Fruit fly (Drosophila melanogaster) whole organism, embryonic: Measurements from ENCODE around the gene Lcp65Ag3.
A peak's percentile ranks its signal among the peaks of the same experiment; 100 is the strongest.

Source experiments
- Aef1 ChIP-seq: fragments of 200-800 bp; sonication (Bioruptor generic); IDR thresholded peaks from 3 replicates; pipeline ENCODE4 v1.3.6; 2022; ENCODE audit warnings: missing biosample characterization, missing genetic modification characterization
- BEAF-32 ChIP-seq: fragments of 200-800 bp; sonication (Bioruptor generic); optimal IDR thresholded peaks from 3 replicates; lab custom pipeline; 2017; ENCODE audit warnings: missing biosample characterization, missing genetic modification characterization, mild to moderate bottlenecking, moderate library complexity, missing genetic modification reagents
- Blimp-1 ChIP-seq: fragments of 200-800 bp; sonication (Bioruptor generic); optimal IDR thresholded peaks from 3 replicates; lab custom pipeline; 2018; ENCODE audit warnings: missing biosample characterization, missing genetic modification characterization, mild to moderate bottlenecking, moderate library complexity, missing genetic modification reagents
- CG10431 ChIP-seq: fragments of 200-800 bp; sonication (Bioruptor generic); optimal IDR thresholded peaks from 3 replicates; lab custom pipeline; 2018; ENCODE audit warnings: missing biosample characterization, mild to moderate bottlenecking, missing genetic modification characterization
- CG10543 ChIP-seq: fragments of 200-800 bp; sonication (Bioruptor generic); optimal IDR thresholded peaks from 3 replicates; lab custom pipeline; 2017; ENCODE audit warnings: missing biosample characterization, mild to moderate bottlenecking, missing genetic modification characterization, moderate library complexity
- CG11247 ChIP-seq: fragments of 200-800 bp; sonication (Bioruptor generic); IDR thresholded peaks from 2 replicates; pipeline ENCODE4 v1.3.6; 2022; ENCODE audit warnings: missing biosample characterization, missing genetic modification characterization
- CG11504 ChIP-seq: fragments of 200-800 bp; sonication (Bioruptor generic); optimal IDR thresholded peaks from 3 replicates; lab custom pipeline; 2019; ENCODE audit warnings: missing biosample characterization, mild to moderate bottlenecking, missing genetic modification characterization, moderate library complexity
- CG11560 ChIP-seq: fragments of 200-800 bp; sonication (Bioruptor generic); IDR thresholded peaks from 3 replicates; pipeline ENCODE4 v1.3.6; 2022; ENCODE audit warnings: missing biosample characterization, missing genetic modification characterization
- CG12769 ChIP-seq: fragments of 200-800 bp; sonication (Bioruptor generic); optimal IDR thresholded peaks from 2 replicates; lab custom pipeline; 2019; ENCODE audit warnings: missing biosample characterization, mild to moderate bottlenecking, missing genetic modification characterization, moderate library complexity
- CG13894 ChIP-seq: fragments of 200-800 bp; sonication (Bioruptor generic); optimal IDR thresholded peaks from 3 replicates; lab custom pipeline; 2018; ENCODE audit warnings: missing biosample characterization, mild to moderate bottlenecking, missing genetic modification characterization, moderate library complexity
- CG16863 ChIP-seq: fragments of 200-800 bp; sonication (Bioruptor generic); optimal IDR thresholded peaks from 3 replicates; lab custom pipeline; 2016; ENCODE audit warnings: missing biosample characterization, missing genetic modification characterization
- CG17328 ChIP-seq: fragments of 200-800 bp; sonication (Bioruptor generic); IDR thresholded peaks from 2 replicates; pipeline ENCODE4 v1.3.6; 2022; ENCODE audit warnings: missing biosample characterization, missing genetic modification characterization
- CG17829 ChIP-seq: fragments of 200-800 bp; optimal IDR thresholded peaks from 2 replicates; lab custom pipeline; 2019; ENCODE audit warnings: missing biosample characterization, mild to moderate bottlenecking, missing genetic modification characterization, moderate library complexity
- CG2116 ChIP-seq: fragments of 200-800 bp; sonication (Bioruptor generic); optimal IDR thresholded peaks from 3 replicates; lab custom pipeline; 2018; ENCODE audit warnings: missing biosample characterization, mild to moderate bottlenecking, missing genetic modification characterization
- CG2678 ChIP-seq: fragments of 200-800 bp; sonication (Bioruptor generic); optimal IDR thresholded peaks from 3 replicates; lab custom pipeline; 2019; ENCODE audit warnings: missing biosample characterization, mild to moderate bottlenecking, missing genetic modification characterization, moderate library complexity
- CG33213 ChIP-seq: fragments of 200-800 bp; sonication (Bioruptor generic); optimal IDR thresholded peaks from 3 replicates; lab custom pipeline; 2016; ENCODE audit warnings: missing biosample characterization, missing genetic modification characterization
- Camta ChIP-seq: fragments of 200-800 bp; sonication (Bioruptor generic); optimal IDR thresholded peaks from 2 replicates; lab custom pipeline; 2016; ENCODE audit warnings: missing biosample characterization, missing genetic modification characterization
- CkIIα-i1 ChIP-seq: fragments of 200-800 bp; sonication (Bioruptor generic); IDR thresholded peaks from 2 replicates; pipeline ENCODE4 v1.3.6; 2022; ENCODE audit warnings: missing biosample characterization, missing genetic modification characterization
- Dip3 ChIP-seq: fragments of 200-800 bp; sonication (Bioruptor generic); optimal IDR thresholded peaks from 3 replicates; lab custom pipeline; 2016; ENCODE audit warnings: missing biosample characterization, missing genetic modification characterization
- Dp ChIP-seq: fragments of 200-800 bp; sonication (Bioruptor generic); optimal IDR thresholded peaks from 2 replicates; lab custom pipeline; 2018; ENCODE audit warnings: missing biosample characterization, mild to moderate bottlenecking, missing genetic modification characterization, moderate library complexity
- Drgx ChIP-seq: fragments of 200-800 bp; sonication (Bioruptor generic); IDR thresholded peaks from 2 replicates; pipeline ENCODE4 v1.3.6; 2022; ENCODE audit warnings: missing biosample characterization, missing genetic modification characterization
- HLH3B ChIP-seq: fragments of 200-800 bp; sonication (Bioruptor generic); IDR thresholded peaks from 2 replicates; pipeline ENCODE4 v1.3.6; 2022; ENCODE audit warnings: missing biosample characterization, missing genetic modification characterization
- HLHmδ ChIP-seq: fragments of 200-800 bp; sonication (Bioruptor generic); optimal IDR thresholded peaks from 2 replicates; lab custom pipeline; 2018; ENCODE audit warnings: missing biosample characterization, mild to moderate bottlenecking, missing genetic modification characterization, moderate library complexity
- Hey ChIP-seq: fragments of 200-800 bp; sonication (Bioruptor generic); optimal IDR thresholded peaks from 3 replicates; lab custom pipeline; 2018; ENCODE audit warnings: missing biosample characterization, mild to moderate bottlenecking, missing genetic modification characterization
- Mrtf ChIP-seq: fragments of 200-800 bp; sonication (Bioruptor generic); IDR thresholded peaks from 3 replicates; pipeline ENCODE4 v1.3.6; 2022; ENCODE audit warnings: missing biosample characterization, missing genetic modification characterization
- Neu2 ChIP-seq: fragments of 200-800 bp; sonication (Bioruptor generic); optimal IDR thresholded peaks from 3 replicates; lab custom pipeline; 2016; ENCODE audit warnings: missing biosample characterization, missing genetic modification characterization, borderline replicate concordance
- Poxn ChIP-seq: fragments of 200-800 bp; sonication (Bioruptor generic); IDR thresholded peaks from 2 replicates; pipeline ENCODE4 v1.3.6; 2022; ENCODE audit warnings: missing biosample characterization, missing genetic modification characterization
- Sox102F ChIP-seq: fragments of 200-800 bp; sonication (Bioruptor generic); optimal IDR thresholded peaks from 2 replicates; lab custom pipeline; 2018; ENCODE audit warnings: missing biosample characterization, mild to moderate bottlenecking, missing genetic modification characterization, moderate library complexity
- ara ChIP-seq: fragments of 200-800 bp; sonication (Bioruptor generic); IDR thresholded peaks from 2 replicates; pipeline ENCODE4 v1.3.6; 2022; ENCODE audit warnings: missing biosample characterization, missing genetic modification characterization
- cg ChIP-seq: fragments of 200-800 bp; sonication (Bioruptor generic); optimal IDR thresholded peaks from 3 replicates; lab custom pipeline; 2019; ENCODE audit warnings: missing biosample characterization, mild to moderate bottlenecking, missing genetic modification characterization, moderate library complexity
- chinmo ChIP-seq: fragments of 200-800 bp; sonication (Bioruptor generic); IDR thresholded peaks from 4 replicates; pipeline ENCODE4 v1.3.6; 2022; ENCODE audit warnings: missing biosample characterization, missing genetic modification characterization; ENCODE audit not compliant: partially characterized antibody
- eyg ChIP-seq: fragments of 200-800 bp; sonication (Bioruptor generic); optimal IDR thresholded peaks from 3 replicates; lab custom pipeline; 2016; ENCODE audit warnings: missing biosample characterization, missing genetic modification characterization
- fd96Cb ChIP-seq: fragments of 200-800 bp; sonication (Bioruptor generic); optimal IDR thresholded peaks from 2 replicates; lab custom pipeline; 2018; ENCODE audit warnings: missing biosample characterization, mild to moderate bottlenecking, missing genetic modification characterization, moderate library complexity
- ftz-f1 ChIP-seq: fragments of 200-800 bp; sonication (Bioruptor generic); optimal IDR thresholded peaks from 2 replicates; lab custom pipeline; 2016; ENCODE audit warnings: missing biosample characterization, missing genetic modification characterization
- her ChIP-seq: fragments of 200-800 bp; sonication (Bioruptor generic); optimal IDR thresholded peaks from 2 replicates; lab custom pipeline; 2016; ENCODE audit warnings: missing biosample characterization, missing genetic modification characterization
- ind ChIP-seq: fragments of 200-800 bp; sonication (Bioruptor generic); optimal IDR thresholded peaks from 3 replicates; lab custom pipeline; 2016; ENCODE audit warnings: missing biosample characterization, missing genetic modification characterization
- jing ChIP-seq: fragments of 200-800 bp; sonication (Bioruptor generic); optimal IDR thresholded peaks from 2 replicates; lab custom pipeline; 2018; ENCODE audit warnings: missing biosample characterization, mild to moderate bottlenecking, missing genetic modification characterization
- mam ChIP-seq: fragments of 200-800 bp; sonication (Bioruptor generic); optimal IDR thresholded peaks from 3 replicates; lab custom pipeline; 2016; ENCODE audit warnings: missing biosample characterization, missing genetic modification characterization
- mirr ChIP-seq: fragments of 200-800 bp; sonication (Bioruptor generic); optimal IDR thresholded peaks from 3 replicates; lab custom pipeline; 2018; ENCODE audit warnings: missing biosample characterization, mild to moderate bottlenecking, missing genetic modification characterization
- nom ChIP-seq: fragments of 200-800 bp; sonication (Bioruptor generic); optimal IDR thresholded peaks from 2 replicates; lab custom pipeline; 2017; ENCODE audit warnings: missing biosample characterization, missing genetic modification characterization, mild to moderate bottlenecking, moderate library complexity, missing genetic modification reagents
- pb ChIP-seq: fragments of 200-800 bp; sonication (Bioruptor generic); optimal IDR thresholded peaks from 3 replicates; lab custom pipeline; 2016; ENCODE audit warnings: missing biosample characterization, missing genetic modification characterization
- pho ChIP-seq: fragments of 200-800 bp; sonication (Bioruptor generic); optimal IDR thresholded peaks from 2 replicates; lab custom pipeline; 2016; ENCODE audit warnings: missing biosample characterization, missing genetic modification characterization
- sd ChIP-seq: fragments of 200-800 bp; sonication (Bioruptor generic); optimal IDR thresholded peaks from 3 replicates; lab custom pipeline; 2018; ENCODE audit warnings: missing biosample characterization, mild to moderate bottlenecking, missing genetic modification characterization, moderate library complexity
- vvl ChIP-seq: fragments of 200-800 bp; sonication (Bioruptor generic); IDR thresholded peaks from 2 replicates; pipeline ENCODE4 v1.3.6; 2022; ENCODE audit warnings: missing biosample characterization, missing genetic modification characterization
- wor ChIP-seq: fragments of 200-800 bp; sonication (Bioruptor generic); IDR thresholded peaks from 2 replicates; pipeline ENCODE4 v1.3.6; 2022; ENCODE audit warnings: missing biosample characterization, missing genetic modification characterization
- z ChIP-seq: fragments of 200-800 bp; sonication (Bioruptor generic); IDR thresholded peaks from 3 replicates; pipeline ENCODE4 v1.3.6; 2022; ENCODE audit warnings: missing biosample characterization, missing genetic modification characterization

The Lcp65Ag3 gene

dm6 chr3L:6154951-6155394 lies 24.2 kb upstream of the Lcp65Ag3 start (continued):
- TF ChIP-seq CG2116 (GFP tag; lab: Kevin White, UChicago) (no peak), Aef1 (no peak), CG10543 (GFP tag; lab: Kevin White, UChicago) (peak; percentile 36), CG16863 (no peak), cg (GFP tag; lab: Kevin White, UChicago) (no peak), ftz-f1 (GFP tag; lab: Kevin White, UChicago) (peak; percentile 71), CG11504 (tag; lab: Kevin White, UChicago) (no peak), CG11247 (GFP tag; lab: Robert Waterston, UW) (no peak), wor (GFP tag; lab: Robert Waterston, UW) (no peak), mam (no peak), CG11560 (tag; lab: Robert Waterston, UW) (no peak), Dp (GFP tag; lab: Kevin White, UChicago) (no peak), mirr (GFP tag; lab: Kevin White, UChicago) (no peak), CG2678 (no peak), jing (GFP tag; lab: Kevin White, UChicago) (no peak), CkIIα-i1 (no peak), Drgx (GFP tag; lab: Robert Waterston, UW) (peak; percentile 37; the same call in 1 of the 2 replicates), CG13894 (peak; percentile 50), fd96Cb (tag; lab: Kevin White, UChicago) (no peak), Dip3 (GFP tag; lab: Kevin White, UChicago) (no peak), Neu2 (GFP tag; lab: Kevin White, UChicago) (no peak), CG33213 (no peak), pho (GFP tag; lab: Kevin White, UChicago) (no peak), sd (tag; lab: Kevin White, UChicago) (peak; percentile 82), Blimp-1 (GFP tag; lab: Kevin White, UChicago) (peak; percentile 86), ind (GFP tag; lab: Kevin White, UChicago) (no peak), HLHmδ (GFP tag; lab: Kevin White, UChicago) (no peak), Hey (tag; lab: Kevin White, UChicago) (no peak), pb (GFP tag; lab: Kevin White, UChicago) (no peak), eyg (GFP tag; lab: Kevin White, UChicago) (no peak), her (GFP tag; lab: Kevin White, UChicago) (no peak), CG17328 (GFP tag; lab: Robert Waterston, UW) (no peak), Sox102F (GFP tag; lab: Kevin White, UChicago) (no peak), CG10431 (GFP tag; lab: Kevin White, UChicago) (no peak), CG12769 (tag; lab: Kevin White, UChicago) (peak; percentile 74), BEAF-32 (no peak), vvl (GFP tag; lab: Robert Waterston, UW) (0 out of 2 replicates have a peak, but pooled peaks have one; percentile 59), nom (GFP tag; lab: Kevin White, UChicago) (peak; percentile 96), HLH3B (no peak), z (GFP tag; lab: Robert Waterston, UW) (peak; percentile 67; the same call in 2 of the 3 replicates), chinmo (GFP tag; lab: Robert Waterston, UW) (peak; percentile 98), Camta (GFP tag; lab: Kevin White, UChicago) (no peak), CG17829 (tag; lab: Kevin White, UChicago) (no peak), Mrtf (GFP tag; lab: Robert Waterston, UW) (no peak), ara (GFP tag; lab: Robert Waterston, UW) (no peak), Poxn (GFP tag; lab: Robert Waterston, UW) (no peak)
